Fruit fly (Drosophila melanogaster): ENCODE results near the gene tHMG2.

Gene tHMG2

DNA sequence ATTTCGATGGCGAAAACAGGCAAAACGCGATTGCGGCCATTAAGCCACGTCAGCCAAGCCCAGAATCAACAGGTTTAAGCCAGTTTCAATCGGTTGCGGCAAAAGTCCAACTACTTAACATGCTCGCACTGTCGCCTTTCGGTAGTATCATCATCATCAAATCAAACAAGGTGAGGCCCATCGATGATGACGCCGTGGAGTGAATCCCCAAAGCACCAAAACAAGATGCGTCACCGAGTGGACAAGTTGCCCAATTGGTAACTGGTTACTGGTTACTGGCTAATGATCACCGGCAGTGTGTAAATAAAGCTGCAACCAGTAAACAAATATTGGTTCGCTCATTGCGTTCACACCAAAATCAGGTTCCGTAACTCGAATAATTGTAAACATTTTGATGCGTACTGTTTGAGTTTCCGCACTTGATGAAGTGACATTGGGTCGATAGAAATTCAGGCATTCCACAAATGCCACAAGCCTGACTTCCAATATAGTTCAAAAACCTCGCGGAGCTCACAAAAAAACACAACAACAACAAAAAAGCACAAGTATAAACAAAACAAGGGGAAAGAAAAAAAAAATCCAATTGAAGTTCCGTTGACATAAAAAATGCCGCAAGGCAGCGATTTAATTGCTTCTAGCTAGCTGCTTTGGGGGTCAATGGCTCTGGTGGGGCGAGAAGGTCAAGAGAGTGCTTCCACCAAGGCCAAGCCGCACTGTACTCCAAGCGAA lies 31.8 kb downstream of the tHMG2 start (continued):
- TF ChIP-seq prd (optimal IDR thresholded peaks at IDR 0.05) (no peak), prd (GFP tag; IDR thresholded peaks at IDR 0.05) (no peak), CG14050 (GFP tag; IDR thresholded peaks at IDR 0.05) (no peak), Hmr (GFP tag; optimal IDR thresholded peaks at IDR 0.05) (peak; percentile 45), CG31441 (GFP tag; IDR thresholded peaks at IDR 0.05) (peak; percentile 56), chinmo (GFP tag; IDR thresholded peaks at IDR 0.05; ENCODE audit: partially characterized antibody) (peak; percentile 75; the same call in 3 of the 4 replicates), Atf6 (GFP tag; IDR thresholded peaks at IDR 0.05) (peak; percentile 5; the same call in 1 of the 2 replicates), CG18011 (GFP tag; optimal IDR thresholded peaks at IDR 0.05) (no peak), cg (GFP tag; optimal IDR thresholded peaks at IDR 0.05) (no peak), dpn (GFP tag; optimal IDR thresholded peaks at IDR 0.05) (peak; percentile 24 to 37), amos (GFP tag; IDR thresholded peaks at IDR 0.05; ENCODE audit: partially characterized antibody) (no peak), CG17328 (GFP tag; IDR thresholded peaks at IDR 0.05) (0 out of 2 replicates have a peak, but pooled peaks have one; percentile 14), bsh (GFP tag; optimal IDR thresholded peaks at IDR 0.05) (peak in 1 of 2 experiments; percentile 70), NK7.1 (GFP tag; optimal IDR thresholded peaks at IDR 0.05) (no peak), cato (GFP tag; optimal IDR thresholded peaks at IDR 0.05; ENCODE audit: borderline replicate concordance) (peak; percentile 58), fd102C (GFP tag; optimal IDR thresholded peaks at IDR 0.05) (no peak), BtbVII (GFP tag; optimal IDR thresholded peaks at IDR 0.05) (peak; percentile 62), CG11504 (tag; optimal IDR thresholded peaks at IDR 0.05) (peak; percentile 43), CG16779 (GFP tag; IDR thresholded peaks at IDR 0.05) (no peak), CG32767 (GFP tag; IDR thresholded peaks at IDR 0.05) (0 out of 2 replicates have a peak, but pooled peaks have one; percentile 6), Deaf1 (tag; optimal IDR thresholded peaks at IDR 0.05) (no peak), CG1832 (GFP tag; optimal IDR thresholded peaks at IDR 0.05) (no peak), CG10462 (GFP tag; optimal IDR thresholded peaks at IDR 0.05) (peak; percentile 18), CG10321 (GFP tag; IDR thresholded peaks at IDR 0.05) (0 out of 2 replicates have a peak, but pooled peaks have one; percentile 21), CG4282 (GFP tag; optimal IDR thresholded peaks at IDR 0.05) (peak; percentile 5), HmgD (GFP tag; optimal IDR thresholded peaks at IDR 0.05) (no peak), stc (GFP tag; IDR thresholded peaks at IDR 0.05) (peak; percentile 58; the same call in 1 of the 2 replicates), CG6854 (GFP tag; optimal IDR thresholded peaks at IDR 0.05) (peak; percentile 23), CG31224 (GFP tag; IDR thresholded peaks at IDR 0.05) (0 out of 2 replicates have a peak, but pooled peaks have one; percentile 32), CG8281 (tag; optimal IDR thresholded peaks at IDR 0.05) (peak; percentile 60), CG11247 (GFP tag; IDR thresholded peaks at IDR 0.05) (0 out of 2 replicates have a peak, but pooled peaks have one; percentile 19), Antp (GFP tag; optimal IDR thresholded peaks at IDR 0.05) (peak; percentile 2), CG9215 (GFP tag; IDR thresholded peaks at IDR 0.05) (no peak), pros (GFP tag; optimal IDR thresholded peaks at IDR 0.05) (no peak), gce (GFP tag; IDR thresholded peaks at IDR 0.05) (peak; percentile 83; the same call in 2 of the 3 replicates), CG17802 (tag; optimal IDR thresholded peaks at IDR 0.05) (no peak), hth (optimal IDR thresholded peaks at IDR 0.05) (no peak), CG8944 (GFP tag; optimal IDR thresholded peaks at IDR 0.05) (no peak), Atf-2 (GFP tag; optimal IDR thresholded peaks at IDR 0.05) (peak; percentile 14), eve (GFP tag; optimal IDR thresholded peaks at IDR 0.05) (peak in 1 of 2 experiments; percentile 85), NC2β (GFP tag; optimal IDR thresholded peaks at IDR 0.05) (no peak), CG15601 (tag; optimal IDR thresholded peaks at IDR 0.05) (peak; percentile 78), CG6813 (GFP tag; optimal IDR thresholded peaks at IDR 0.05) (peak; percentile 72), ranshi (GFP tag; IDR thresholded peaks at IDR 0.05) (peak; percentile 66; the same call in 1 of the 2 replicates), Dad (GFP tag; optimal IDR thresholded peaks at IDR 0.05) (peak; percentile 38), grn (GFP tag; optimal IDR thresholded peaks at IDR 0.05) (peak; percentile 65), MESR4 (GFP tag; optimal IDR thresholded peaks at IDR 0.05) (peak; percentile 2), Rfx (GFP tag; IDR thresholded peaks at IDR 0.05) (peak; percentile 36; the same call in 1 of the 2 replicates), Doc2 (GFP tag; IDR thresholded peaks at IDR 0.05) (no peak)
